Worm (Caenorhabditis elegans): ENCODE results near the gene cam-1.

DNA sequence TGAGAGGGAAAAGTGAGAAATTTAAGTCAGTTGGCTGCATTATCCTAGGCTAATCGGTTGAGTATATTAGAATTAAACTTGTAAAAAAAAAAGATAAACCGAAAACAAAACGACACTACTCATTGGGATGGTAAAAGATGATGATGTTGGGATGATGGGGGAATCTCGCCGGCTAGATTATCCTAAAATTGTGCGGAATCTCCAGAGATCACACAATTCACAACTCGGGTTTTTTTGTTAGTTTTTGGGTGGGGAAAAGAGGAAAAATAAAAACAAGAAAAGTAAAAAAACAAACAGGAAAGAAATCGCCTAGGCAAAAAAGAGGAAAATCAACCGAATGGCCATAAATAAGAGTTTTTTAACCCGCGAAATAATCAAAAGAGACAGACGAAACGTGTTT is 34.9 kb downstream of the cam-1 start:
- TF ChIP-seq hlh-1 (tag; optimal IDR thresholded peaks at IDR 0.05) (no peak), nhr-28 (tag; optimal IDR thresholded peaks at IDR 0.05) (no peak), lin-13 (tag; optimal IDR thresholded peaks at IDR 0.05) (no peak), unc-62 (GFP tag; optimal IDR thresholded peaks at IDR 0.05) (no peak), lsy-2 (tag; optimal IDR thresholded peaks at IDR 0.05) (no peak), nhr-12 (tag; optimal IDR thresholded peaks at IDR 0.05) (no peak), snpc-4 (tag; optimal IDR thresholded peaks at IDR 0.05) (no peak)

All from whole organism, mixed stage, embryonic.